Worm (Caenorhabditis elegans): ENCODE measurements around the gene ptd-2.

ptd-2 gene

DNA sequence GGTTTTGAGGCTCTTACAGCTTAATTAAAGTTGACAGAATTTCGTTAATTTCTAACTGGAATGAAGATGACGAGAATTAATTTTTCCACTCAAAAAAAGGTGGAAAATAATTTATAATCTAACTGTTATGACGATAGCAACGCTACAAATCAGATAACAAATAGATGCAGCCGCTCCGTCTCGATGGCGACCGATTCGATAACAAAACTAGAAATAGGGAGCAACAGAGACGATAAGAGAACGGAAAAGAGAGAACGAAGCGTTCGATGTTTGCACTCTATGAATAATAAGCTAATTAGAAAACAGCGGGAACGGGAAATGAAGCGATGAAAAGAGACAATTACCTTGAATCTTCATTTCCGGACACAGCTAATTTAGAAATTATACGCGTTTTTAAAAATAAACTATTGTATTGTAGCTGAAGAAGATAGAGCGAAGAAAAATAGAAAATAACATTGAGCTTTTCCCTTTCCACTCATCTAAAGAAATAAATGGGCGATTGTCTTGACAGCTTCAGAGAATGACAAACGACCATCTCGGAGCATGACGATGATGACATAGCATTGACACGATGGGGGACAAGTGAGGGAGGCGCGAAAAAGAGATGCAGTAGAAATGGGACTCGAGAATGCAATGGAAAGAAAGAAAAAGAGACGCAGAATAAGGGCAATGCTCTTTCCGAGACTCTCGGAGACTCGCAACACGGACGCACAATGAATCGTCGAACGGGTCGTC, 31.2 kb upstream of the ptd-2 start (continued):
- TF ChIP-seq mes-2 (tag; optimal IDR thresholded peaks at IDR 0.05; ENCODE audit: poor library complexity, severe bottlenecking) = peak; percentile 25
- TF ChIP-seq dmd-6 (GFP tag; IDR thresholded peaks at IDR 0.05) = peak; percentile 41; the same call in 1 of the 2 replicates
- TF ChIP-seq daf-16 (GFP tag; optimal IDR thresholded peaks at IDR 0.05) = no peak
- peak; percentile 88 for TF ChIP-seq daf-16 (tag; optimal IDR thresholded peaks at IDR 0.05)
- TF ChIP-seq ZK337.2 (GFP tag; IDR thresholded peaks at IDR 0.05) = no peak
- TF ChIP-seq pha-4 (GFP tag; IDR thresholded peaks at IDR 0.05) = no peak
- TF ChIP-seq pha-4 (tag; optimal IDR thresholded peaks at IDR 0.05) = no peak
- peak; percentile 84 for TF ChIP-seq ceh-20 (GFP tag; IDR thresholded peaks at IDR 0.05)
- no peak for TF ChIP-seq T20F7.1 (GFP tag; optimal IDR thresholded peaks at IDR 0.05)
- no peak for TF ChIP-seq Y48G9A.11 (GFP tag; IDR thresholded peaks at IDR 0.05)
- TF ChIP-seq snpc-4 (tag; optimal IDR thresholded peaks at IDR 0.05) = no peak
- TF ChIP-seq lin-39 (tag; optimal IDR thresholded peaks at IDR 0.05) = peak; percentile 36
- TF ChIP-seq zip-11 (GFP tag; IDR thresholded peaks at IDR 0.05) = no peak
- TF ChIP-seq nhr-48 (tag; optimal IDR thresholded peaks at IDR 0.05) = peak; percentile 39
- TF ChIP-seq F37D6.2 (tag; optimal IDR thresholded peaks at IDR 0.05) = peak; percentile 4
- TF ChIP-seq mxl-2 (GFP tag; conservative IDR thresholded peaks at IDR 0.05) = no peak

ce11 chrV:9219390-9219733, 30.7 kb upstream of the ptd-2 start:
- no peak for TF ChIP-seq saeg-2 (GFP tag; IDR thresholded peaks at IDR 0.05)
- 0 out of 2 replicates have a peak, but pooled peaks have one; percentile 27 for TF ChIP-seq hmg-1.1 (GFP tag; IDR thresholded peaks at IDR 0.05)
- peak; percentile 75 for TF ChIP-seq aha-1 (tag)

- no peak for TF ChIP-seq dmd-6 (GFP tag; IDR thresholded peaks at IDR 0.05)
- no peak for TF ChIP-seq egl-43 (GFP tag; IDR thresholded peaks at IDR 0.05)
- TF ChIP-seq F44E2.7 (GFP tag; IDR thresholded peaks at IDR 0.05) = no peak
- TF ChIP-seq jun-1 (tag; optimal IDR thresholded peaks at IDR 0.05) = no peak
- no peak for TF ChIP-seq nhr-48 (tag; optimal IDR thresholded peaks at IDR 0.05)
- TF ChIP-seq hmg-1.1 (GFP tag; IDR thresholded peaks at IDR 0.05) = no peak
- no peak for TF ChIP-seq aly-2 (tag; optimal IDR thresholded peaks at IDR 0.05)
- peak; percentile 16 for TF ChIP-seq hlh-11 (tag; optimal IDR thresholded peaks at IDR 0.05)
- TF ChIP-seq egl-27 (tag; optimal IDR thresholded peaks at IDR 0.05) = no peak
- no peak for TF ChIP-seq set-16 (GFP tag; IDR thresholded peaks at IDR 0.05)
- no peak for TF ChIP-seq mxl-3 (GFP tag; optimal IDR thresholded peaks at IDR 0.05)
- TF ChIP-seq dve-1 (tag; optimal IDR thresholded peaks at IDR 0.05; ENCODE audit: insufficient read depth) = no peak
- TF ChIP-seq madf-5 (GFP tag; IDR thresholded peaks at IDR 0.05) = no peak
- no peak for TF ChIP-seq nhr-10 (tag; optimal IDR thresholded peaks at IDR 0.05)
- no peak for TF ChIP-seq nhr-76 (tag; optimal IDR thresholded peaks at IDR 0.05)
- TF ChIP-seq D1046.2 (GFP tag; IDR thresholded peaks at IDR 0.05) = no peak
- no peak for TF ChIP-seq spr-3 (GFP tag; optimal IDR thresholded peaks at IDR 0.05)
- no peak for TF ChIP-seq ceh-32 (tag; optimal IDR thresholded peaks at IDR 0.05; ENCODE audit: poor library complexity)
- peak; percentile 80 for TF ChIP-seq dpl-1 (GFP tag; optimal IDR thresholded peaks at IDR 0.05)
- peak; percentile 8 for TF ChIP-seq ama-1 (optimal IDR thresholded peaks at IDR 0.05)
- peak; percentile 37 for TF ChIP-seq nhr-28 (tag; optimal IDR thresholded peaks at IDR 0.05)
- TF ChIP-seq tag-97 (GFP tag; IDR thresholded peaks at IDR 0.05) = no peak
- no peak for TF ChIP-seq fos-1 (tag; optimal IDR thresholded peaks at IDR 0.05)
- TF ChIP-seq lsy-2 (tag; optimal IDR thresholded peaks at IDR 0.05) = peak in 1 of 2 experiments; percentile 51
- TF ChIP-seq pha-4 (GFP tag; IDR thresholded peaks at IDR 0.05) = no peak
- no peak for TF ChIP-seq pha-4 (tag; optimal IDR thresholded peaks at IDR 0.05)
- no peak for TF ChIP-seq ZK337.2 (GFP tag; IDR thresholded peaks at IDR 0.05)
- no peak for TF ChIP-seq unc-39 (tag; optimal IDR thresholded peaks at IDR 0.05)
- no peak for TF ChIP-seq fkh-10 (GFP tag; optimal IDR thresholded peaks at IDR 0.05)
- no peak for TF ChIP-seq lin-13 (GFP tag; optimal IDR thresholded peaks at IDR 0.05)
- TF ChIP-seq pqm-1 (tag; optimal IDR thresholded peaks at IDR 0.05) = no peak
- TF ChIP-seq cey-2 (tag; optimal IDR thresholded peaks at IDR 0.05; ENCODE audit: borderline replicate concordance, insufficient read depth) = no peak
- no peak for TF ChIP-seq aha-1 (tag)
- TF ChIP-seq skn-1 (tag; optimal IDR thresholded peaks at IDR 0.05) = no peak
- TF ChIP-seq T26A8.4 (GFP tag; IDR thresholded peaks at IDR 0.05) = no peak
- no peak for TF ChIP-seq spr-1 (tag; optimal IDR thresholded peaks at IDR 0.05)
Observed at ce11 chrV:9220444-9220843, 29.6 kb upstream of the ptd-2 start.

Measured in whole organism, L4 larva.